Worm (Caenorhabditis elegans): ENCODE measurements around the gene C42D4.13.

C42D4.13 gene

DNA sequence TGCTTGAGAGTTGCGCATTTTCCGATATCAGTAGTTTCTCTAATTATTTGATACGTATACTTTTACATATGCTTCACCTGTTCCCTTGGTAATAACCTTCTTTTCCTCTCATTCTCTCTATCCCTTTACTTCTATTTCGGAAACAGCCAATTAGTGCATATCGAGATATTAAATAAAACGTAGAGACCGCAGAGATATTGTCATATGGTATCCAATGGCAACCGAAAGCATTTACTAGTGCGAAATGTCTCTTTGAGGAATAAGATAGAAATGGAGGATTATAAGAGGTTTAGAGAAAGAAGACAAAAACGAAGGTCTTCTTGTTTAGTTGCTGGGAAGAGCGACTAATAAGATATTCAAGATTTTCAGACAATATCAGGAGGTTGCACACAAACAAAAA is 31.6 kb downstream of the C42D4.13 start, which contains the start of gene maph-9:
TSS of gene maph-9 (plus strand) at position 273 of the 400 bp plus-strand sequence.
- TF ChIP-seq drap-1 (GFP tag; optimal IDR thresholded peaks at IDR 0.05) (no peak), sptf-1 (tag; optimal IDR thresholded peaks at IDR 0.05) (peak; percentile 57), ztf-11 (tag; optimal IDR thresholded peaks at IDR 0.05) (peak; percentile 16), ceh-43 (GFP tag; optimal IDR thresholded peaks at IDR 0.05) (peak; percentile 19), lsy-2 (tag; optimal IDR thresholded peaks at IDR 0.05) (peak; percentile 1)

DNA sequence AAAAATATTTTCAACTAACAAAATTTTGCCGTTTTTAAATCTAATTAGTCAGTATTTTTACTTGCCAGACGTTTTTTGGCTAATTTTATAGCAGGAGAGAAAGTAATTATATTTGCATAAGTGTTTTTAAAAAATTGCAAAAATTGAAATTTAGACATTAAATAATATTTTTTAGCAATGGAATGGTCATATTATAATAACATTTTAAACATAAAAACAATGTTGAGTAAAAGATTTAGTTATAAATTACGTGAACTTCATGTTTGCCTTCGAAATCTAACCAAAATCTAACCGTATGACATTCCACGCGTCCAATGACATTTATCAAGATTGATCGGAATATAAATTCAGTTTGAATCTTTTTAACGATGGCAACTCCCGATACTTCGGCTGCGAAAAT is 33.6 kb downstream of the C42D4.13 start, which contains the start of gene C34D4.2:
TSS of gene C34D4.2 (plus strand) at position 301 of the 400 bp plus-strand sequence.
- TF ChIP-seq pha-4 (tag; optimal IDR thresholded peaks at IDR 0.05), result no peak
- TF ChIP-seq elt-1 (tag; optimal IDR thresholded peaks at IDR 0.05; ENCODE audit: borderline replicate concordance, insufficient read depth), result peak; percentile 32

DNA sequence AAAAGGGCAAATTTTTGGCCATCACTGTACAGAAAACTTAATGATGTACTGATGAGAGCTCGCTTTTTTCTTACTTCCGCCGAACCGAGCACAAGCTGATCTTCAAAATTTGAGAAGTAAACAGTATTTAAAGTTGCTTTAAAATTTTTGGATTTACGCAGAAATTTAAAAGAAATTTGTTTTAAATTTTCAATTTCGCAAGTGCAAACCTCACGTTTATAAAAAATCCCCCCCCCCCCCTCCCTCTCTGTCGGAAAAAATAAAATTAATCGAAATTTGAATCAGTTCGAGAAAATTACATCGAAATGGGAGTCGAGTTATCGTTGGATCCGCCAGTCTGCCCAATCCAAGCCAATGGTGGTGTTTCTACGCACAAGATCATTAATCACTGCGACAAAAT is 34.6 kb downstream of the C42D4.13 start, which contains the start of gene C34D4.3:
TSS of gene C34D4.3 (plus strand) at position 301 of the 400 bp plus-strand sequence.
- TF ChIP-seq mep-1 (tag; optimal IDR thresholded peaks at IDR 0.05) (no peak), ceh-43 (GFP tag; optimal IDR thresholded peaks at IDR 0.05) (no peak), ces-1 (GFP tag; optimal IDR thresholded peaks at IDR 0.05) (no peak), snpc-4 (tag; optimal IDR thresholded peaks at IDR 0.05) (no peak), lin-32 (GFP tag; optimal IDR thresholded peaks at IDR 0.05) (no peak), drap-1 (GFP tag; optimal IDR thresholded peaks at IDR 0.05) (no peak), unc-62 (GFP tag; optimal IDR thresholded peaks at IDR 0.05) (no peak), nhr-12 (tag; optimal IDR thresholded peaks at IDR 0.05) (no peak), lsy-2 (tag; optimal IDR thresholded peaks at IDR 0.05) (no peak), nhr-2 (tag; optimal IDR thresholded peaks at IDR 0.05) (no peak), nhr-76 (tag; optimal IDR thresholded peaks at IDR 0.05) (no peak), unc-39 (tag; optimal IDR thresholded peaks at IDR 0.05) (no peak), tbx-8 (GFP tag; optimal IDR thresholded peaks at IDR 0.05) (no peak), cnd-1 (tag; optimal IDR thresholded peaks at IDR 0.05) (no peak)

DNA sequence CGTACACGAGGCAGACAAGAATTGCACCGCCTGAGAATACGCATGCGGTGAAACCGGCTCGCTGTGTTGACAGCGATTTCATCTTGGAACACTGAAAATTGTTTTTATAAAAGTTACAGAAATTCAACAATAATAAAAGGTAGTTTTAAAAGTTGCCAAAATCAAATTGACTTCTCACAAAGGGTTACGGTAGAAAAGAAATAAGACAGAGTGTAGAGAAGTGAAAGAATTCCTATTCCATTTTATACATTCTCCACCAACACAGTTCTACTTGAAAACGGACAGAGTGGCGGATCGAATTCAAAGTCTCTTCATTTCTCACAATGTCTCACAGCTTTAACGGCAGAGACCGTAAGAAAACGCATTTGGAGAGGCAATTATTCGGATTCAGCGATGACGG is 35.5 kb downstream of the C42D4.13 start, which contains the start of gene col-113:
TSS of gene col-113 (minus strand) at position 101 of the 400 bp plus-strand sequence.
- TF ChIP-seq mab-5 (tag; optimal IDR thresholded peaks at IDR 0.05) (no peak), ztf-11 (tag; optimal IDR thresholded peaks at IDR 0.05) (no peak), nhr-2 (tag; optimal IDR thresholded peaks at IDR 0.05) (no peak), ceh-43 (GFP tag; optimal IDR thresholded peaks at IDR 0.05) (no peak)

DNA sequence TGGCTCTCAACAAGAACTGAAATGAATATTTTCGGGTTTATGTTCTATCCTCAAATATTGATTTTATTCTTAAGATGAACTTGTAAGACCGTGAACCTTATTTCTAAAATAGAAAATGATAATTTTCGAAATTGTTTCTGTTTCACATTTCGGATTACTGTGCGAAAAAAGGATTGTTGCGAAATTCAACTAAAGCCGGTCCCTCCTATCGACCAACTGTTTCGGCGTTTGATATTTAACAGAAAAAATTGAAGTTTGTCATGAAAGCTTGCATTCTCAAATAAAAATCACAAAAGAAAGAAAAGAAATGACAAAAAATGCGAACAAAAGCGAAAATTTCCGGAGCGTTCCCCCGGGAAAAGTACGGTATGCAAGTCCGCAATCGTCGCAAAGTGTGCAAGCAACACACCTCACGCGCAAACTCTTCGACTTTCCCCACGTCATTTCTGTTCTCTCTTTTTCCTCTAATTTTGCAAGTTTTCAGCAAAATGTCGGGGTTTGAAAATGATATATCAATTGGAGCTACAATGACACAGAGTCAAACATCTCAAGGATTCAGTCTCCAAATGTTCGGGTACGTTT is 38.8 kb downstream of the C42D4.13 start, which contains the start of gene C34D4.4:
TSS of gene C34D4.4 (plus strand) at position 342 of the 582 bp plus-strand sequence.
- TF ChIP-seq ceh-43 (GFP tag; optimal IDR thresholded peaks at IDR 0.05) (no peak), lsy-2 (tag; optimal IDR thresholded peaks at IDR 0.05) (peak; percentile 94), lin-13 (tag; optimal IDR thresholded peaks at IDR 0.05) (peak; percentile 8)

DNA sequence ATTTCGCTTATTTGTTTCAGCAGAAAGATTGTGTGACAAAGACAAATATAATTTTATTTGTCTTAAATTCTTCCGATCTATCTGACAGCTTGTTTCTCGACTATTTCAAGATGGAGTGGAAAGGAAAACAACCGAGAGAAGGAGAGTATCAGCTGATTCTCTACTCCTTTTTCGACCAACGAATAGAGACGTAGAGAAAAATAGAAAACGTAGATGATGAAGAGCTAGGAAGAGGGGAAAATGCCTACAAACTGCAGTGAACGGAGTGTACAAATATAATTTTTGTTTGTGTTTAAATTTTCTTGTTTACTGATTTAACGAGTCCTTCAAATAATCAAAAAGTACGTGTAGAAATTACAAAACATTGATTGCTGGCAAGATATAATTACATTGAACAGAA is 40.2 kb downstream of the C42D4.13 start:
- no peak for TF ChIP-seq lin-32 (GFP tag; optimal IDR thresholded peaks at IDR 0.05)
- no peak for TF ChIP-seq hlh-1 (tag; optimal IDR thresholded peaks at IDR 0.05)
- no peak for TF ChIP-seq sem-2 (GFP tag; optimal IDR thresholded peaks at IDR 0.05)
- peak; percentile 21 for TF ChIP-seq ces-1 (GFP tag; optimal IDR thresholded peaks at IDR 0.05)

DNA sequence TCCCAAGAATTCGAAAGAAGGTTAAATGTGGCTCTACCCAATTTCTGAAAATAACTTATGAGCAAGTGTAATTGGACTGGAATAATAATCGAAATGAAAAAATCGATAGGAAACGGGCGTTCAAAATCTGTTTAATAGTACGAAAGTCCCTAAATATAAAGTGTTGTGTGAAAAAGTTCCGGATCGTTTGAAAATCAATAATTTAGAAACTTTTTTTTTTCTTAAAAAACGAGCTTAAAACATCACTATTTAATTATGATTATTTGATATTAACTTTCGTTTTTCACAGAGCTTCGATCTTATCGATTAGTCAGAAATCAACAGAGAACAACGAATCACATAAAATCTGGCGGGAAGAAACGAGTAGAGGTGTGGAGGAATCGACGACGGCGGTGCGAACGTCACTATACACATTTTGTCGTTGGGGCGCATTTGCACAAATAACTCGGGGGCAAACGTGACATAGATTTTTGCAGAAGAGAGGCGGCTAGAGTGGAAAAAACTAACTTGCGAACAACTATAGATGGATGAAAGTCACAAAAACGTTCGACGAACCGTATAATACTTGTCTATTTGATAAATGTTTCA is 43.2 kb downstream of the C42D4.13 start, which contains the start of gene hecd-1:
TSS of gene hecd-1 (minus strand) at position 51 of the 588 bp plus-strand sequence.
- TF ChIP-seq tbx-8 (GFP tag; optimal IDR thresholded peaks at IDR 0.05), result no peak
- TF ChIP-seq hlh-1 (tag; optimal IDR thresholded peaks at IDR 0.05), result no peak
- no peak for TF ChIP-seq unc-39 (tag; optimal IDR thresholded peaks at IDR 0.05)
- TF ChIP-seq ceh-43 (GFP tag; optimal IDR thresholded peaks at IDR 0.05), result no peak
- no peak for TF ChIP-seq sem-2 (GFP tag; optimal IDR thresholded peaks at IDR 0.05)
- TF ChIP-seq nhr-237 (tag; optimal IDR thresholded peaks at IDR 0.05), result no peak
- no peak for TF ChIP-seq unc-62 (GFP tag; optimal IDR thresholded peaks at IDR 0.05)

DNA sequence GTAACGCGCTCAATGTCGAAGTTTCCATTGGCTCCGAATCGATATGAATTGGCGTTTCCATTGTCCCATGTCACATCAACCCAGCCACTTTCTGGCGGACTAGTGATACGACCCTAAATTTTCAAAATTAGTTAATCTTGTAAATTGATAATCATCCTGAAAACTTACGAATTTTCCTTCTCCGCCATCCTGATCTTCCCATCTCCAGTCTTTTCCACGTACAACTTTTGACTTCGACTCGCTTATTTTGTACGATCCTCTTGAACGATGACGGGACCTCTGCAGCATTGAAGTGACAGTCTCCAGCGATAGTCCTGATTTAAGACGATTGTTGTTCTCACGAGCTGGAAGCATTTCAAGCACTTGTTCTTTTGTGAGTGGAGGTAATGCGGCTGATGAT is 48.8 kb downstream of the C42D4.13 start:
- TF ChIP-seq nhr-28 (tag; optimal IDR thresholded peaks at IDR 0.05), result no peak
- no peak for TF ChIP-seq flh-1 (GFP tag; optimal IDR thresholded peaks at IDR 0.05)
- TF ChIP-seq unc-62 (GFP tag; optimal IDR thresholded peaks at IDR 0.05), result no peak
- TF ChIP-seq M03D4.4 (tag; optimal IDR thresholded peaks at IDR 0.05), result no peak
- no peak for TF ChIP-seq blmp-1 (tag; optimal IDR thresholded peaks at IDR 0.05)
- TF ChIP-seq zip-8 (tag; optimal IDR thresholded peaks at IDR 0.05), result no peak
- no peak for TF ChIP-seq ceh-43 (GFP tag; optimal IDR thresholded peaks at IDR 0.05)
- TF ChIP-seq snpc-4 (tag; optimal IDR thresholded peaks at IDR 0.05), result no peak
- no peak for TF ChIP-seq pha-4 (tag; optimal IDR thresholded peaks at IDR 0.05)
- no peak for TF ChIP-seq lsy-2 (tag; optimal IDR thresholded peaks at IDR 0.05)
- TF ChIP-seq nhr-76 (tag; optimal IDR thresholded peaks at IDR 0.05), result no peak

Data from whole organism, mixed stage, embryonic.